Worm (Caenorhabditis elegans) whole organism, late embryonic: Measurements from ENCODE around the gene W04E12.9.

ENCODE experiments used
- C08G9.2 ChIP-seq: sonication (generic microtip); optimal IDR thresholded peaks from 2 replicates; lab custom pipeline; 2016; ENCODE audit warnings: mild to moderate bottlenecking, missing genetic modification characterization, moderate library complexity, missing compliant biosample characterization
- C38D4.7 ChIP-seq: fragments of 200-800 bp; sonication (Bioruptor generic); optimal IDR thresholded peaks from 2 replicates; lab custom pipeline; 2018; ENCODE audit warnings: mild to moderate bottlenecking, missing genetic modification characterization, moderate library complexity, missing compliant biosample characterization
- F13H6.1 ChIP-seq: sonication (generic microtip); optimal IDR thresholded peaks from 2 replicates; lab custom pipeline; 2016; ENCODE audit warnings: missing genetic modification characterization, missing compliant biosample characterization
- K09A11.1 ChIP-seq: sonication (generic microtip); optimal IDR thresholded peaks from 2 replicates; lab custom pipeline; 2017; ENCODE audit warnings: antibody characterized with exemption, mild to moderate bottlenecking, missing genetic modification characterization, missing compliant biosample characterization; ENCODE audit not compliant: insufficient read depth
- T23F11.4 ChIP-seq: fragments of 200-800 bp; sonication (Bioruptor generic); optimal IDR thresholded peaks from 2 replicates; lab custom pipeline; 2018; ENCODE audit warnings: mild to moderate bottlenecking, missing genetic modification characterization, missing compliant biosample characterization
- Y22D7AL.16 ChIP-seq: sonication (generic microtip); optimal IDR thresholded peaks from 2 replicates; lab custom pipeline; 2016; ENCODE audit warnings: missing genetic modification characterization, missing compliant biosample characterization
- ahr-1 ChIP-seq: sonication (generic microtip); optimal IDR thresholded peaks from 2 replicates; lab custom pipeline; 2016; ENCODE audit warnings: missing genetic modification characterization, missing compliant biosample characterization
- ama-1 ChIP-seq: fragments of 150-350 bp; optimal IDR thresholded peaks from 2 replicates; lab custom pipeline; 2014
- ceh-14 ChIP-seq: sonication (generic microtip); optimal IDR thresholded peaks from 2 replicates; lab custom pipeline; 2016; ENCODE audit warnings: missing genotype, missing genetic modification characterization, missing compliant biosample characterization
- ceh-19 ChIP-seq: fragments of 200-800 bp; sonication (Bioruptor generic); optimal IDR thresholded peaks from 2 replicates; lab custom pipeline; 2018; ENCODE audit warnings: mild to moderate bottlenecking, missing genetic modification characterization, missing compliant biosample characterization
- ceh-2 ChIP-seq: sonication (generic microtip); optimal IDR thresholded peaks from 2 replicates; lab custom pipeline; 2016; ENCODE audit warnings: missing genotype, missing genetic modification characterization, missing compliant biosample characterization
- ceh-22 ChIP-seq: sonication (generic microtip); optimal IDR thresholded peaks from 2 replicates; lab custom pipeline; 2017; ENCODE audit warnings: missing biosample characterization, missing genetic modification characterization
- ceh-24 ChIP-seq: sonication (generic microtip); optimal IDR thresholded peaks from 2 replicates; lab custom pipeline; 2016; ENCODE audit warnings: mild to moderate bottlenecking, missing genetic modification characterization, missing compliant biosample characterization
- ceh-30 ChIP-seq: fragments of 150-350 bp; optimal IDR thresholded peaks from 2 replicates; lab custom pipeline; 2014; ENCODE audit warnings: missing biosample characterization, missing genetic modification characterization
- ceh-31 ChIP-seq: sonication (generic microtip); optimal IDR thresholded peaks from 2 replicates; lab custom pipeline; 2016; ENCODE audit warnings: missing genetic modification characterization, missing compliant biosample characterization
- ceh-9 ChIP-seq: sonication (generic microtip); optimal IDR thresholded peaks from 2 replicates; lab custom pipeline; 2016; ENCODE audit warnings: mild to moderate bottlenecking, missing genetic modification characterization, inconsistent platforms, missing compliant biosample characterization
- dmd-4 ChIP-seq: sonication (generic microtip); optimal IDR thresholded peaks from 2 replicates; lab custom pipeline; 2016; ENCODE audit warnings: borderline replicate concordance, missing genetic modification characterization, missing compliant biosample characterization
- fkh-10 ChIP-seq: fragments of 150-350 bp; optimal IDR thresholded peaks from 2 replicates; lab custom pipeline; 2014; ENCODE audit warnings: missing biosample characterization, missing genetic modification reagents, missing genetic modification characterization
- fkh-6 ChIP-seq: sonication (generic microtip); optimal IDR thresholded peaks from 2 replicates; lab custom pipeline; 2016; ENCODE audit warnings: missing genetic modification characterization, missing compliant biosample characterization
- gmeb-2 ChIP-seq: sonication (generic microtip); optimal IDR thresholded peaks from 2 replicates; lab custom pipeline; 2016; ENCODE audit warnings: missing genetic modification characterization, inconsistent platforms, missing compliant biosample characterization
- hlh-13 ChIP-seq: fragments of 200-800 bp; sonication (Bioruptor generic); optimal IDR thresholded peaks from 2 replicates; lab custom pipeline; 2018; ENCODE audit warnings: mild to moderate bottlenecking, missing genetic modification characterization, missing compliant biosample characterization
- hlh-30 ChIP-seq: sonication (generic microtip); optimal IDR thresholded peaks from 2 replicates; lab custom pipeline; 2017; ENCODE audit warnings: antibody characterized with exemption, missing genetic modification characterization, missing compliant biosample characterization; ENCODE audit not compliant: insufficient read depth
- hlh-6 ChIP-seq: sonication (generic microtip); optimal IDR thresholded peaks from 2 replicates; lab custom pipeline; 2016; ENCODE audit warnings: missing genotype, missing genetic modification characterization, missing compliant biosample characterization
- lim-6 ChIP-seq: sonication (generic microtip); optimal IDR thresholded peaks from 2 replicates; lab custom pipeline; 2016; ENCODE audit warnings: missing genetic modification characterization, missing compliant biosample characterization
- lin-11 ChIP-seq: fragments of 200-800 bp; sonication (Bioruptor generic); optimal IDR thresholded peaks from 2 replicates; lab custom pipeline; 2018; ENCODE audit warnings: mild to moderate bottlenecking, missing genetic modification characterization, missing compliant biosample characterization
- madf-2 ChIP-seq: sonication (generic microtip); optimal IDR thresholded peaks from 2 replicates; lab custom pipeline; 2017; ENCODE audit warnings: missing genetic modification characterization, missing compliant biosample characterization
- mec-3 ChIP-seq: sonication (generic microtip); optimal IDR thresholded peaks from 2 replicates; lab custom pipeline; 2016; ENCODE audit warnings: borderline replicate concordance, missing genetic modification characterization, missing compliant biosample characterization
- nfya-1 ChIP-seq: sonication (generic microtip); optimal IDR thresholded peaks from 2 replicates; lab custom pipeline; 2017; ENCODE audit warnings: missing genetic modification characterization, mild to moderate bottlenecking, missing compliant biosample characterization, antibody characterized with exemption, moderate library complexity
- nhr-232 ChIP-seq: sonication (generic microtip); optimal IDR thresholded peaks from 2 replicates; lab custom pipeline; 2016; ENCODE audit warnings: missing genetic modification characterization, missing compliant biosample characterization
- npax-4 ChIP-seq: sonication (generic microtip); optimal IDR thresholded peaks from 2 replicates; lab custom pipeline; 2016; ENCODE audit warnings: missing genetic modification characterization, missing compliant biosample characterization
- pag-3 ChIP-seq: sonication (generic microtip); optimal IDR thresholded peaks from 2 replicates; lab custom pipeline; 2016; ENCODE audit warnings: missing compliant biosample characterization, missing genetic modification characterization, borderline replicate concordance
- pax-1 ChIP-seq: fragments of 150-350 bp; optimal IDR thresholded peaks from 2 replicates; lab custom pipeline; 2014; ENCODE audit warnings: missing biosample characterization, missing genetic modification characterization
- pha-2 ChIP-seq: sonication (generic microtip); optimal IDR thresholded peaks from 2 replicates; lab custom pipeline; 2017; ENCODE audit warnings: mild to moderate bottlenecking, missing genetic modification characterization, missing compliant biosample characterization
- ref-2 ChIP-seq: sonication (generic microtip); optimal IDR thresholded peaks from 2 replicates; lab custom pipeline; 2016; ENCODE audit warnings: missing genetic modification characterization, missing compliant biosample characterization
- sox-4 ChIP-seq: sonication (generic microtip); optimal IDR thresholded peaks from 2 replicates; lab custom pipeline; 2017; ENCODE audit warnings: mild to moderate bottlenecking, missing genetic modification characterization, inconsistent platforms, missing compliant biosample characterization
- syd-9 ChIP-seq: sonication (generic microtip); optimal IDR thresholded peaks from 2 replicates; lab custom pipeline; 2016; ENCODE audit warnings: mild to moderate bottlenecking, missing genetic modification characterization, moderate library complexity, missing compliant biosample characterization
- tbx-2 ChIP-seq: sonication (generic microtip); optimal IDR thresholded peaks from 2 replicates; lab custom pipeline; 2016; ENCODE audit warnings: missing genetic modification characterization, missing compliant biosample characterization
- ttx-3 ChIP-seq: sonication (generic microtip); optimal IDR thresholded peaks from 2 replicates; lab custom pipeline; 2016; ENCODE audit warnings: missing genetic modification reagents, missing genetic modification characterization, missing compliant biosample characterization
- unc-3 ChIP-seq, 2 experiments: fragments of 200-800 bp in 1 of 2; sonication (Bioruptor generic) in 1 of 2; sonication (generic microtip) in 1 of 2; conservative IDR thresholded peaks in 1 of 2; optimal IDR thresholded peaks in 1 of 2; 2 replicates each; pipeline versions ENCODE4 v1.3.6 to Lab custom; 2016 to 2022; ENCODE audit warnings: missing compliant biosample characterization in 2 of 2, missing genetic modification characterization in 2 of 2, missing genetic modification reagents in 1 of 2
- unc-42 ChIP-seq: sonication (generic microtip); optimal IDR thresholded peaks from 2 replicates; lab custom pipeline; 2016; ENCODE audit warnings: missing genotype, missing genetic modification characterization, missing compliant biosample characterization
- unc-55 ChIP-seq: sonication (generic microtip); optimal IDR thresholded peaks from 2 replicates; lab custom pipeline; 2017; ENCODE audit warnings: missing biosample characterization, missing genetic modification reagents, missing genetic modification characterization
- unc-86 ChIP-seq: sonication (generic microtip); optimal IDR thresholded peaks from 2 replicates; lab custom pipeline; 2016; ENCODE audit warnings: missing genetic modification characterization, missing compliant biosample characterization
- zip-5 ChIP-seq: sonication (generic microtip); optimal IDR thresholded peaks from 2 replicates; lab custom pipeline; 2016; ENCODE audit warnings: missing genetic modification characterization, missing compliant biosample characterization

Gene W04E12.9

ce11 chrV:19717933-19718332 lies 38.4 kb upstream of the W04E12.9 start:
- TF ChIP-seq unc-55 (GFP tag; lab: Kevin White, UChicago), result peak; percentile 91
- TF ChIP-seq tbx-2 (tag; lab: Kevin White, UChicago), result no peak
- TF ChIP-seq ceh-2 (tag; lab: Kevin White, UChicago), result no peak

ce11 chrV:19718660-19719059 lies 37.7 kb upstream of the W04E12.9 start:
- TF ChIP-seq syd-9 (tag; lab: Kevin White, UChicago) (no peak), pha-2 (tag; lab: Kevin White, UChicago) (no peak), nhr-232 (tag; lab: Kevin White, UChicago) (no peak), C08G9.2 (tag; lab: Kevin White, UChicago) (no peak), tbx-2 (tag; lab: Kevin White, UChicago) (no peak), madf-2 (no peak), fkh-6 (tag; lab: Kevin White, UChicago) (no peak), K09A11.1 (tag; lab: Kevin White, UChicago) (no peak), nfya-1 (no peak), sox-4 (tag; lab: Kevin White, UChicago) (no peak), mec-3 (tag; lab: Kevin White, UChicago) (no peak), ama-1 (lab: Kevin White, UChicago) (no peak), F13H6.1 (tag; lab: Kevin White, UChicago) (no peak), hlh-13 (GFP tag; lab: Kevin White, UChicago) (no peak), pag-3 (no peak), lin-11 (tag; lab: Kevin White, UChicago) (no peak), ttx-3 (tag; lab: Kevin White, UChicago) (no peak), unc-3 (GFP tag; conservative IDR thresholded peaks at IDR 0.05; lab: Robert Waterston, UW) (no peak), unc-3 (tag; optimal IDR thresholded peaks at IDR 0.05; lab: Kevin White, UChicago) (no peak), ceh-19 (GFP tag; lab: Kevin White, UChicago) (no peak), ahr-1 (tag; lab: Kevin White, UChicago) (no peak)

ce11 chrV:19719253-19719652 lies 37.1 kb upstream of the W04E12.9 start, which contains the start of gene Y116F11A.6:
Gene Y116F11A.6 (plus strand): TSS chrV:19719553.
- TF ChIP-seq ceh-22 (tag; lab: Kevin White, UChicago) (no peak), ceh-14 (no peak), tbx-2 (tag; lab: Kevin White, UChicago) (no peak), C38D4.7 (no peak), ceh-9 (tag; lab: Kevin White, UChicago) (no peak), hlh-6 (tag; lab: Kevin White, UChicago) (no peak), nfya-1 (no peak), unc-86 (tag; lab: Kevin White, UChicago) (no peak), T23F11.4 (GFP tag; lab: Kevin White, UChicago) (no peak), pag-3 (no peak), lin-11 (tag; lab: Kevin White, UChicago) (no peak), unc-3 (GFP tag; conservative IDR thresholded peaks at IDR 0.05; lab: Robert Waterston, UW) (no peak), unc-3 (tag; optimal IDR thresholded peaks at IDR 0.05; lab: Kevin White, UChicago) (no peak), lim-6 (tag; lab: Kevin White, UChicago) (no peak), npax-4 (tag; lab: Kevin White, UChicago) (no peak)
- TF ChIP-seq, all 69 proteins: peak for 0

- TF ChIP-seq fkh-10 (GFP tag; lab: Kevin White, UChicago) (no peak), ceh-14 (peak; percentile 22), fkh-6 (tag; lab: Kevin White, UChicago) (peak; percentile 19), hlh-6 (tag; lab: Kevin White, UChicago) (peak; percentile 63), pag-3 (peak; percentile 23), Y22D7AL.16 (tag; lab: Kevin White, UChicago) (peak; percentile 47), ceh-24 (tag; lab: Kevin White, UChicago) (peak; percentile 16), ref-2 (tag; lab: Kevin White, UChicago) (peak; percentile 45), madf-2 (peak; percentile 18), hlh-30 (no peak), ceh-30 (tag; lab: Kevin White, UChicago) (no peak), K09A11.1 (tag; lab: Kevin White, UChicago) (peak; percentile 64), ceh-31 (tag; lab: Kevin White, UChicago) (no peak), unc-42 (tag; lab: Kevin White, UChicago) (peak; percentile 19), pha-2 (tag; lab: Kevin White, UChicago) (peak; percentile 87), T23F11.4 (GFP tag; lab: Kevin White, UChicago) (peak; percentile 50), gmeb-2 (peak; percentile 66), C08G9.2 (tag; lab: Kevin White, UChicago) (peak; percentile 24), zip-5 (tag; lab: Kevin White, UChicago) (peak; percentile 5), nfya-1 (peak; percentile 43), dmd-4 (tag; lab: Kevin White, UChicago) (peak; percentile 5), unc-55 (GFP tag; lab: Kevin White, UChicago) (no peak), C38D4.7 (peak; percentile 51), unc-3 (GFP tag; conservative IDR thresholded peaks at IDR 0.05; lab: Robert Waterston, UW) (peak; percentile 52; the same call in 1 of the 2 replicates), unc-3 (tag; optimal IDR thresholded peaks at IDR 0.05; lab: Kevin White, UChicago) (peak; percentile 78), pax-1 (tag; lab: Kevin White, UChicago) (no peak)
Measured at ce11 chrV:19722881-19723280, 33.5 kb upstream of the W04E12.9 start.
